Fruit fly (Drosophila melanogaster): ENCODE measurements around the gene CG15337.

CG15337 gene

dm6 chrX:8148556-8148955 is 11.3 kb upstream of the CG15337 start, which contains the start of gene CG10959:
CG10959 (plus strand) TSS chrX:8148783.
- TF ChIP-seq cic (GFP tag; optimal IDR thresholded peaks at IDR 0.05): no peak
- no peak for TF ChIP-seq CG14711 (tag; optimal IDR thresholded peaks at IDR 0.05)
- no peak for TF ChIP-seq CG1620 (GFP tag; optimal IDR thresholded peaks at IDR 0.05)
- TF ChIP-seq cnc (optimal IDR thresholded peaks at IDR 0.05): no peak
- no peak for TF ChIP-seq CG11617 (GFP tag; optimal IDR thresholded peaks at IDR 0.05)
- TF ChIP-seq ovo (GFP tag; optimal IDR thresholded peaks at IDR 0.05): no peak
- no peak for TF ChIP-seq CG12768 (GFP tag; optimal IDR thresholded peaks at IDR 0.05)
- TF ChIP-seq CG7045 (GFP tag; optimal IDR thresholded peaks at IDR 0.05): no peak
- no peak for TF ChIP-seq CG7101 (tag; optimal IDR thresholded peaks at IDR 0.05)
- no peak for TF ChIP-seq toe (GFP tag; optimal IDR thresholded peaks at IDR 0.05)
- TF ChIP-seq Hr96 (GFP tag; optimal IDR thresholded peaks at IDR 0.05): no peak
- no peak for TF ChIP-seq Crg-1 (GFP tag; optimal IDR thresholded peaks at IDR 0.05)
- TF ChIP-seq CG5204 (GFP tag; optimal IDR thresholded peaks at IDR 0.05): no peak
- no peak for TF ChIP-seq pad (GFP tag; optimal IDR thresholded peaks at IDR 0.05)
- no peak for TF ChIP-seq bab1 (GFP tag; optimal IDR thresholded peaks at IDR 0.05)
- TF ChIP-seq tj (GFP tag; optimal IDR thresholded peaks at IDR 0.05): no peak
- TF ChIP-seq Mnt (GFP tag; optimal IDR thresholded peaks at IDR 0.05): no peak

dm6 chrX:8152077-8152476 is 7.8 kb upstream of the CG15337 start, which contains the start of gene Gbeta5:
Gbeta5 (minus strand) TSS chrX:8152275.
- TF ChIP-seq kay (GFP tag; ENCODE audit: borderline replicate concordance) (no peak), ovo (GFP tag; optimal IDR thresholded peaks at IDR 0.05) (peak; percentile 64), cic (GFP tag; optimal IDR thresholded peaks at IDR 0.05) (no peak)

DNA sequence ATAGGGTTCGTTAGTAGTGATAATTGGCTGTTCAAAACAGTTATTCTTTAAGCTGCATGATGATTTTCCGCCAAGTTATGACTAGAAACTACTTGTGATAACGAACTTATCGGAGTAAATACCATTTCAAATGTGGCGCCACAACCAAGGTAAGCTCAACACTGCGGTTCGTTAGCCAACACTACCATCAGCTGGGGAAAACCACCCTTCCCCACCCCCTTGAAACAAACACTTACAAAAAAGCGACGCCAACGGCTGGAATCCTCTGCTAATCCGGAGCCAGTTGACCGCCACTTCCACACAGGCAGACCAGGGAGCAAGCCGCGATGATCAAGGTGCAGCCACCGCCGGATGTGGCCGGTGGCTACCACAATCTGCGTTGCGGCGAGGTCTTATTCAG is 7.1 kb upstream of the CG15337 start, which contains the start of gene CG18262:
CG18262 (plus strand) TSS at position 231 of the 400 bp plus-strand sequence.
- TF ChIP-seq Crg-1 (GFP tag; optimal IDR thresholded peaks at IDR 0.05) (peak; percentile 48), pad (GFP tag; optimal IDR thresholded peaks at IDR 0.05) (peak; percentile 56), Clk (GFP tag; optimal IDR thresholded peaks at IDR 0.05) (no peak), cnc (optimal IDR thresholded peaks at IDR 0.05) (no peak), CG7045 (GFP tag; optimal IDR thresholded peaks at IDR 0.05) (no peak), CG12768 (GFP tag; optimal IDR thresholded peaks at IDR 0.05) (peak; percentile 11), CG33017 (tag; optimal IDR thresholded peaks at IDR 0.05) (no peak), CG5204 (GFP tag; optimal IDR thresholded peaks at IDR 0.05) (no peak), CG11617 (GFP tag; optimal IDR thresholded peaks at IDR 0.05) (no peak), Mnt (GFP tag; optimal IDR thresholded peaks at IDR 0.05) (peak; percentile 25), kay (GFP tag; ENCODE audit: borderline replicate concordance) (no peak), CG7101 (tag; optimal IDR thresholded peaks at IDR 0.05) (peak; percentile 45), CG1620 (GFP tag; optimal IDR thresholded peaks at IDR 0.05) (peak; percentile 54), bab1 (GFP tag; optimal IDR thresholded peaks at IDR 0.05) (peak; percentile 21), cic (GFP tag; optimal IDR thresholded peaks at IDR 0.05) (no peak)

dm6 chrX:8157294-8157693 is 2.6 kb upstream of the CG15337 start, which contains the start of the genes Traf6 and GIIIspla2:
Traf6 (minus strand) TSS chrX:8157386.
GIIIspla2 (plus strand) TSS chrX:8157628.
- peak; percentile 68 for TF ChIP-seq Crg-1 (GFP tag; optimal IDR thresholded peaks at IDR 0.05)
- TF ChIP-seq tj (GFP tag; optimal IDR thresholded peaks at IDR 0.05): peak; percentile 71
- peak; percentile 81 for TF ChIP-seq pad (GFP tag; optimal IDR thresholded peaks at IDR 0.05)
- peak; percentile 87 for TF ChIP-seq CG1620 (GFP tag; optimal IDR thresholded peaks at IDR 0.05)
- peak; percentile 87 for TF ChIP-seq CG11617 (GFP tag; optimal IDR thresholded peaks at IDR 0.05)
- no peak for TF ChIP-seq Hr96 (GFP tag; optimal IDR thresholded peaks at IDR 0.05)
- TF ChIP-seq Clk (GFP tag; optimal IDR thresholded peaks at IDR 0.05): peak; percentile 54
- peak; percentile 81 for TF ChIP-seq ovo (GFP tag; optimal IDR thresholded peaks at IDR 0.05)
- peak; percentile 92 for TF ChIP-seq Mnt (GFP tag; optimal IDR thresholded peaks at IDR 0.05)
- TF ChIP-seq CG14711 (tag; optimal IDR thresholded peaks at IDR 0.05): peak; percentile 80
- TF ChIP-seq CG5204 (GFP tag; optimal IDR thresholded peaks at IDR 0.05): peak; percentile 76
- peak; percentile 51 for TF ChIP-seq cic (GFP tag; optimal IDR thresholded peaks at IDR 0.05)
- TF ChIP-seq CG33017 (tag; optimal IDR thresholded peaks at IDR 0.05): peak; percentile 76
- peak; percentile 90 for TF ChIP-seq CG7101 (tag; optimal IDR thresholded peaks at IDR 0.05)
- TF ChIP-seq CG7045 (GFP tag; optimal IDR thresholded peaks at IDR 0.05): peak; percentile 74
- TF ChIP-seq cnc (optimal IDR thresholded peaks at IDR 0.05): no peak
- peak; percentile 73 for TF ChIP-seq toe (GFP tag; optimal IDR thresholded peaks at IDR 0.05)
- no peak for TF ChIP-seq kay (GFP tag; ENCODE audit: borderline replicate concordance)
- peak; percentile 66 for TF ChIP-seq CG12768 (GFP tag; optimal IDR thresholded peaks at IDR 0.05)
- TF ChIP-seq bab1 (GFP tag; optimal IDR thresholded peaks at IDR 0.05): peak; percentile 78

- TF ChIP-seq CG1620 (GFP tag; optimal IDR thresholded peaks at IDR 0.05) (no peak), cnc (optimal IDR thresholded peaks at IDR 0.05) (no peak), CG12768 (GFP tag; optimal IDR thresholded peaks at IDR 0.05) (no peak), ovo (GFP tag; optimal IDR thresholded peaks at IDR 0.05) (no peak), pad (GFP tag; optimal IDR thresholded peaks at IDR 0.05) (no peak), CG11617 (GFP tag; optimal IDR thresholded peaks at IDR 0.05) (no peak), kay (GFP tag; ENCODE audit: borderline replicate concordance) (no peak), Clk (GFP tag; optimal IDR thresholded peaks at IDR 0.05) (no peak), CG7101 (tag; optimal IDR thresholded peaks at IDR 0.05) (no peak), CG7045 (GFP tag; optimal IDR thresholded peaks at IDR 0.05) (no peak), cic (GFP tag; optimal IDR thresholded peaks at IDR 0.05) (no peak), CG33017 (tag; optimal IDR thresholded peaks at IDR 0.05) (no peak)
Observed at dm6 chrX:8158942-8159472, 847 bp upstream of the CG15337 start.

DNA sequence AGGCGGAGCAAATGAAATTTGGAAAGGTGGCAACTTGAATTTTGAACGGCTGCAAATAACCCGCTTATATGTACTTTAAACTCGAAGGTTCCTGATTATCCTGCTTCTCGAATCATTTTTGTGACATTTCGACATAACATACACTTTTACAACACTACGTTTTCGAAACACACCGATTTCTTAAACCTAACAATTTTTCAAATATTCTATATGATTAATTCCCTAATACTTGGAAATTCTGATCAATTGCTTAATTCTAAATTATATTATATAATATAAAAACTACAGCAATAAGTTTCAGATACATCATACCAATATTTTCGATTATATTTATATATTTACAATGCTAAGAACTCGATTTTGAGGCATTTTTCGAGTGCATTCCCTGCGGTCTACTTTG is 2.8 kb downstream of the CG15337 start, which contains the start of gene CG10761:
CG10761 (minus strand) TSS at position 101 of the 400 bp plus-strand sequence.
- no peak for TF ChIP-seq Mnt (GFP tag; optimal IDR thresholded peaks at IDR 0.05)
- no peak for TF ChIP-seq Hr96 (GFP tag; optimal IDR thresholded peaks at IDR 0.05)
- no peak for TF ChIP-seq pad (GFP tag; optimal IDR thresholded peaks at IDR 0.05)
- TF ChIP-seq CG5204 (GFP tag; optimal IDR thresholded peaks at IDR 0.05): no peak
- no peak for TF ChIP-seq CG7045 (GFP tag; optimal IDR thresholded peaks at IDR 0.05)
- TF ChIP-seq Clk (GFP tag; optimal IDR thresholded peaks at IDR 0.05): no peak
